Fruit fly (Drosophila melanogaster): ENCODE results near the gene dsx-c73A.

dsx-c73A gene

DNA sequence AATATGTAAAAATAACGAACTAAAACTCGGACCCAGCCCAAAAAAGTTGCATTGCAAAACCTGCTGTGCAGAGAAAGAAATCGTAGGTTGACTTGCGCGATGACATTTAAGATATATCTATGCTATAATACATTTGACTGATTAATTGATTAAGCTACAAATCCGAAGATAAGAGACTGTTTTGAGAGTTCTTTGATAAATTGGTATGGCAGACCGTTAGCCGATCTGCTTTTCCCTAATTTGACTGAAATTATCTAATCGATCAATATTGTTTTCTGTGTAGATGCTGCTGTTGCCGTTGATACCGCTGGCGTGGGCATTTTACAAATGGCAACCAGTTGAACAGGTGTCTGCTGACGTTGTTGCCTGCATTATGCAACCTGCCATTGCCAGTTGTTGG, 30.4 kb upstream of the dsx-c73A start:
- peak; percentile 62 for TF ChIP-seq Pif1B (GFP tag; optimal IDR thresholded peaks at IDR 0.05)
- peak; percentile 86 for TF ChIP-seq CG4496 (GFP tag; IDR thresholded peaks at IDR 0.05)
- peak; percentile 84 for TF ChIP-seq CG8301 (tag; optimal IDR thresholded peaks at IDR 0.05)
- TF ChIP-seq CG14655 (GFP tag; optimal IDR thresholded peaks at IDR 0.05): peak; percentile 77
- peak; percentile 68 for TF ChIP-seq CG12605 (GFP tag; IDR thresholded peaks at IDR 0.05)
- no peak for TF ChIP-seq EcR (GFP tag; optimal IDR thresholded peaks at IDR 0.05)
- peak; percentile 63 for TF ChIP-seq Pif1A (GFP tag; optimal IDR thresholded peaks at IDR 0.05)
- peak; percentile 64 for TF ChIP-seq CG8159 (tag; optimal IDR thresholded peaks at IDR 0.05)
- TF ChIP-seq rn (GFP tag; IDR thresholded peaks at IDR 0.05): peak; percentile 45; the same call in 1 of the 2 replicates
- TF ChIP-seq CG17806 (tag; optimal IDR thresholded peaks at IDR 0.05): peak; percentile 34
- peak; percentile 55 for TF ChIP-seq CG10348 (GFP tag; IDR thresholded peaks at IDR 0.05)
- peak; percentile 79 for TF ChIP-seq Ets98B (GFP tag; IDR thresholded peaks at IDR 0.05)
- TF ChIP-seq CG15710 (tag; optimal IDR thresholded peaks at IDR 0.05): peak; percentile 54
- no peak for TF ChIP-seq D1 (tag; optimal IDR thresholded peaks at IDR 0.05)
- TF ChIP-seq CG34367 (tag; optimal IDR thresholded peaks at IDR 0.05): peak; percentile 37
- no peak for TF ChIP-seq Snoo (tag; optimal IDR thresholded peaks at IDR 0.05)
- TF ChIP-seq gl (tag; optimal IDR thresholded peaks at IDR 0.05): no peak
- TF ChIP-seq CG9948 (tag; optimal IDR thresholded peaks at IDR 0.05): peak; percentile 28
- TF ChIP-seq fd96Ca (GFP tag; IDR thresholded peaks at IDR 0.05): peak; percentile 86
- TF ChIP-seq CG32121 (GFP tag; IDR thresholded peaks at IDR 0.05): peak; percentile 84

DNA sequence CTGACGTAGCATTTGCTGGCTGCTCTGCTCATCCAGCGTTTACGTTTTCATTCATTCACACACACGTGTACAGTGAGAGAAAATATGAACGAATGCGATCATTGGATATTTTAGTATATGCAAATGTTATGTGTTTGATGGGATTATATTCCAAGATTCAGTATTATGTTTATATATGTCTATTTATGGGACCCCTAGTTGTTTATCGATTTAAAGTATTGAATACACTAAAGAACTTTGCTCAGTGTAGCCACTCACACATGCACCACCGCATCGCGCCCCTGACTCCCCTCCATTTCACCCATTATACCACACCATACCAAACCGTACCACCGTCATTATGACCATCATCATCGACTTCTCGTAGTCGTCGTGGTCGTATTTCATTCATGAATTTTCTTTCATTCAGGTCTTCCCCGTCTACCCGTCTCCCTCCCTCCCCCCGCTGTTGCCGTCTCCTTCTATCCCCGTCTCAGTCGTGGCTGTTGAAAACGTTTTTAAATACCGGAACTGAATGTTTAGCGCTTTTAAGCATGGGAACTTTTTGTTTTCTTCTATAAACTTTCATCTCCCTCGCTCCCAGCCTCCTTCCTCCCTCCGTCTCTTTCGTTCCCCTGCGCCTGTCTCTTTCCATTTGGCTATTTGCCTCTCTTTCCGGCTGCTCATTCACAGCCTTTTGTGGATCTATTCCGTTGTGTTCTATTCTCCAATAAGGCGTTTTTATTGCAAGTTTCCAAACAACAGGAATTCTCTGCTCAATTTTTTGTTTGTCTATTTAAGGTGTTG, 28.8 kb upstream of the dsx-c73A start:
- TF ChIP-seq CG8159 (tag; optimal IDR thresholded peaks at IDR 0.05) (peak; percentile 93), Pif1A (GFP tag; optimal IDR thresholded peaks at IDR 0.05) (peak; percentile 90), CG13204 (GFP tag; optimal IDR thresholded peaks at IDR 0.05) (peak; percentile 71), CG9948 (tag; optimal IDR thresholded peaks at IDR 0.05) (peak; percentile 90), rn (GFP tag; IDR thresholded peaks at IDR 0.05) (peak; percentile 58; the same call in 1 of the 2 replicates), EcR (GFP tag; optimal IDR thresholded peaks at IDR 0.05) (peak; percentile 7), CG32121 (GFP tag; IDR thresholded peaks at IDR 0.05) (peak; percentile 86), CG15710 (tag; optimal IDR thresholded peaks at IDR 0.05) (peak; percentile 88), CG4496 (GFP tag; IDR thresholded peaks at IDR 0.05) (peak; percentile 94), CG17806 (tag; optimal IDR thresholded peaks at IDR 0.05) (peak; percentile 90), D1 (tag; optimal IDR thresholded peaks at IDR 0.05) (peak; percentile 49), Ets98B (GFP tag; IDR thresholded peaks at IDR 0.05) (peak; percentile 90), CG34367 (tag; optimal IDR thresholded peaks at IDR 0.05) (peak; percentile 89), CG12605 (GFP tag; IDR thresholded peaks at IDR 0.05) (peak; percentile 83), CG10348 (GFP tag; IDR thresholded peaks at IDR 0.05) (peak; percentile 61; the same call in 1 of the 2 replicates), CG8301 (tag; optimal IDR thresholded peaks at IDR 0.05) (peak; percentile 95), fd96Ca (GFP tag; IDR thresholded peaks at IDR 0.05) (peak; percentile 87), CG14655 (GFP tag; optimal IDR thresholded peaks at IDR 0.05) (peak; percentile 94), gl (tag; optimal IDR thresholded peaks at IDR 0.05) (peak; percentile 68), Pif1B (GFP tag; optimal IDR thresholded peaks at IDR 0.05) (peak; percentile 77), Snoo (tag; optimal IDR thresholded peaks at IDR 0.05) (peak; percentile 66)

DNA sequence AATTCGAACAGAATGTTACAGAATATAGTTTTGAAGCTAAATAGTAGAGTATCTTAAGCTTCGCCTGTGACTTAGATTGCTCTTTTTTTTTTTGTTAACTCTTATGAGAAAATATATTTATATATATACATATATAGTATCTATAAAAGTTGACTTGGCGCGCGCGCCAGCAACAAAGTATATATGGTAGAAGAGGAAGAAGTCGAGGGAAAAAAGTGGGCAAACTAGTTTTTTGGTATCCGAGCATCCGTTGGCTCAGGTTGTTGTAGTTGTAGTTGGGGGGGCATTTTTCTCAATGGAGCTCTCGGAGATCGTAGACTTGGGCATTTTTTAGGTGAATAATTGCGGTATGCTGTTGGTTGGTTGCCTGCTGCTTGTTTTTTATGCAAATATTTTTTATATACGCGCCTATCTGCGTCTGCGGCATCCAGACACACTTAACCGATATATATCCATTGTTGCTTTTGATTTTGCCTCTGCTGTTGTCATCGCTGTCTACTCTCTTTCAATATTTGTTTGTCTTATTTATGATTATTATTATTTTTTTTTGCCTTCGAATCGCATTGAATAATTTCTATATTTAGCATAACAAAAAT, 26.9 kb upstream of the dsx-c73A start:
- TF ChIP-seq Ets98B (GFP tag; IDR thresholded peaks at IDR 0.05) (no peak), CG10348 (GFP tag; IDR thresholded peaks at IDR 0.05) (no peak), CG34367 (tag; optimal IDR thresholded peaks at IDR 0.05) (no peak), CG32121 (GFP tag; IDR thresholded peaks at IDR 0.05) (no peak), CG8301 (tag; optimal IDR thresholded peaks at IDR 0.05) (no peak), EcR (GFP tag; optimal IDR thresholded peaks at IDR 0.05) (peak; percentile 12), D1 (tag; optimal IDR thresholded peaks at IDR 0.05) (peak; percentile 14), CG4496 (GFP tag; IDR thresholded peaks at IDR 0.05) (0 out of 3 replicates have a peak, but pooled peaks have one; percentile 27)

DNA sequence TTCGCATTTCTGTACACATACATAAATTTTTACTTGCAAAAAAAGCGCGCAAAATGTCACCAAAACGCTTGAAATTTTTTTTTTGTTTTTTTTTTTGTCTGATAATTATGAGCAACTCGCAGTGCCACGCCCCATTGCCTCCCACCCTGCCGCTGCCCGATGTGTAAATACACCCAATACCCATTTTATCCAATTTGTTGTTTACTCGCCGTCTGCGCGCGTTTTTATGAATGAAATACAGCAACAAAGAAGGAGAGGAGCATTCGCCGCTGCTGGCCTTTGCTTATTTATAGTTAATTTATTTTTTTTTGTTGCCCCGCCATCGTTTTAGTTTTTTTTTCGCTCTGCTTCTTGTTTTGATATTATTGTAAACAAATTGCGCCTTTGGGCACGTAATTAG, 26.0 kb upstream of the dsx-c73A start:
- no peak for TF ChIP-seq CG4496 (GFP tag; IDR thresholded peaks at IDR 0.05)
- TF ChIP-seq CG8159 (tag; optimal IDR thresholded peaks at IDR 0.05): no peak
- TF ChIP-seq CG14655 (GFP tag; optimal IDR thresholded peaks at IDR 0.05): no peak
- TF ChIP-seq CG12605 (GFP tag; IDR thresholded peaks at IDR 0.05): no peak
- no peak for TF ChIP-seq CG15710 (tag; optimal IDR thresholded peaks at IDR 0.05)

DNA sequence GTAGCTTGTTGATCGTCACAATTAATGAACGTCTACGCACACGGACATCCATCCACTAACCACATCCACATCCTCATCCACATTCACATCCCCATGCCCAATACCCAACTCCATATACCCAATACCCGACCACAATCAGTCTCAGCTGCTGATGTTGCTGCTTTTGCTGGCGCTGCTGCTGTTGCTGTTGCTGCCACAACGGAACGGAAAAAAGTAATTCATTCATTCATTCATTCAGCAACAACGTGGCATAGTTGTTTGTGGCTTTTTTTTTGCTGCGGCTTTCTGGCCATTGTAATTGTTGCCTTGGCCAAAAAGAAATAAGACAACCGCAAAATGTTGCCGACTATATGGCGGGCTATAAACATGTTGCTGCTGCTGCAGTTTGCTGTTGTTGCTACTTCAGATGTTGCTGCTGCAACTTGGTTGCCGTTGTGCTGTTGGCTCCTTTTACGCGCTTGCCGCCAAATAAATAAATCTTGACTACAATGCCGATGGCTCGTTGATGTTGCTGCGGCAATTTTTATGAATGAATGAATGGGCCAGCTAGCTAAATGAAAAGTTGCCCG, 25.5 kb upstream of the dsx-c73A start:
- no peak for TF ChIP-seq CG10348 (GFP tag; IDR thresholded peaks at IDR 0.05)
- peak; percentile 47 for TF ChIP-seq CG12605 (GFP tag; IDR thresholded peaks at IDR 0.05)
- TF ChIP-seq CG4496 (GFP tag; IDR thresholded peaks at IDR 0.05): peak; percentile 20; the same call in 2 of the 3 replicates

DNA sequence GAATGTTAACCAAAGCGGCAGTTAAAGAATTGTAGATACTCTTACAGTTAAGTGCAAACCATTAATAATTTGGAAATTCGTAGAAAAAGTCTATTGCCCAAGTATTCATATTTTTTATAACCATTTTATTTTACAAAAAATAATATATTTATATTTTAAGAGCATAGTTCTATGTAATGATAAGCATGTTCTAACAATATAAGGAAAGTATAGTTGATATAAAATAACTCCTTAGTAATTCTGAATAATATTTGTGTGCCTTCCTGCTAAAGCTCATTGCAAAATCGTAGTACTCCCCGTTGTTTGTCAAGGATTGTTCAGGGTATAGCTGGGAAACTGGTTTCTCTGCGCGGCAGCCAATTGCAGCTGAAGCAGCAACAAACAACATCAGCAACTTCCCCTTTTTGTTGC, 25.0 kb upstream of the dsx-c73A start:
- TF ChIP-seq CG13204 (GFP tag; optimal IDR thresholded peaks at IDR 0.05): peak; percentile 59
- TF ChIP-seq CG9948 (tag; optimal IDR thresholded peaks at IDR 0.05): peak; percentile 92
- peak; percentile 36 for TF ChIP-seq gl (tag; optimal IDR thresholded peaks at IDR 0.05)
- TF ChIP-seq CG14655 (GFP tag; optimal IDR thresholded peaks at IDR 0.05): peak; percentile 91
- peak; percentile 87 for TF ChIP-seq CG17806 (tag; optimal IDR thresholded peaks at IDR 0.05)
- TF ChIP-seq Ets98B (GFP tag; IDR thresholded peaks at IDR 0.05): no peak
- TF ChIP-seq Pif1B (GFP tag; optimal IDR thresholded peaks at IDR 0.05): peak; percentile 68
- TF ChIP-seq CG4496 (GFP tag; IDR thresholded peaks at IDR 0.05): 0 out of 3 replicates have a peak, but pooled peaks have one; percentile 31
- TF ChIP-seq rn (GFP tag; IDR thresholded peaks at IDR 0.05): no peak
- peak; percentile 85 for TF ChIP-seq CG8301 (tag; optimal IDR thresholded peaks at IDR 0.05)
- TF ChIP-seq CG10348 (GFP tag; IDR thresholded peaks at IDR 0.05): no peak
- peak; percentile 34 for TF ChIP-seq Pif1A (GFP tag; optimal IDR thresholded peaks at IDR 0.05)
- peak; percentile 93 for TF ChIP-seq CG15710 (tag; optimal IDR thresholded peaks at IDR 0.05)
- TF ChIP-seq fd96Ca (GFP tag; IDR thresholded peaks at IDR 0.05): no peak
- no peak for TF ChIP-seq CG12605 (GFP tag; IDR thresholded peaks at IDR 0.05)
- peak; percentile 46; the same call in 1 of the 2 replicates for TF ChIP-seq CG32121 (GFP tag; IDR thresholded peaks at IDR 0.05)
- peak; percentile 93 for TF ChIP-seq D1 (tag; optimal IDR thresholded peaks at IDR 0.05)
- peak; percentile 83 for TF ChIP-seq CG34367 (tag; optimal IDR thresholded peaks at IDR 0.05)
- peak; percentile 94 for TF ChIP-seq CG8159 (tag; optimal IDR thresholded peaks at IDR 0.05)
- TF ChIP-seq EcR (GFP tag; optimal IDR thresholded peaks at IDR 0.05): peak; percentile 1
- peak; percentile 67 for TF ChIP-seq Snoo (tag; optimal IDR thresholded peaks at IDR 0.05)
